Fruit fly (Drosophila melanogaster): Measurements from ENCODE around the gene CG3347.

CG3347 gene

DNA sequence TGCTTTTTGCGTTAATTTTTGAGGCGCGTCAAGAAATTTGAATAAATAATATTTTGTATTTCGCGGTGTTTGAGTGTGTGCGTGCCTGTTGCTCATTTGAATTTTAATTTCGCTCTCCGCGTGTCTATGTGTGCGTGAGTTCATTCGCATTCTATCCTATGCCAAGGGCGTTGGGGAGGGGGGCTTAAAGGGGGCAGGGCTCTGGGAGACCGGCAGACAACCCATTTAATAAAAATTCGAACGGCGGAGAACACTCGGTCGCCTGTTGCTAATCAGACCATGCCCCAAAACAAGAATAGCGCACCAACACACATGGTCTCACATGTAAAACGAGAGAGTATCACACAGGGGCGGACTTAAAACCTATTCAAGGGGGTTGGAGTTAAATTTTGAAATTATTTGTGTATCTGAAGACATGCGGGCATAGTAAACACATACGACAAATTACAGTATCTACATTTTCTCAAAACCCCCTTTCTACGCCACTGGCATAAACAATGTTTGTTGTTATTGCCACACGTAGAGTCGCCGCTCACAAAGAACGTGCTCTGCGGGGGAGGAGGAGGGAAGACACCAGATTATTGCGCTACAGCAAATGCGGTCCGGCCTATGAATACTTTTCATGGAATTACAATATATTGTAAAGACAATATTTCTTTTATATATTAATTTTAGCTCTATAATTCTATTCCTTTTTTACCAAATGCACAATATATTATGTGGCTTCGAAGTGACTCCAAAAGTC is 32.7 kb downstream of the CG3347 start:
- TF ChIP-seq ovo (GFP tag; optimal IDR thresholded peaks at IDR 0.05) (peak; percentile 99), CG1620 (GFP tag; optimal IDR thresholded peaks at IDR 0.05) (peak; percentile 99), pad (GFP tag; optimal IDR thresholded peaks at IDR 0.05) (peak; percentile 96), Mnt (GFP tag; optimal IDR thresholded peaks at IDR 0.05) (peak; percentile 99), Hr96 (GFP tag; optimal IDR thresholded peaks at IDR 0.05) (peak; percentile 100), CG5204 (GFP tag; optimal IDR thresholded peaks at IDR 0.05) (peak; percentile 100), CG33017 (tag; optimal IDR thresholded peaks at IDR 0.05) (peak; percentile 99), tj (GFP tag; optimal IDR thresholded peaks at IDR 0.05) (peak; percentile 95), CG14711 (tag; optimal IDR thresholded peaks at IDR 0.05) (peak; percentile 97), Clk (GFP tag; optimal IDR thresholded peaks at IDR 0.05) (peak; percentile 99), Crg-1 (GFP tag; optimal IDR thresholded peaks at IDR 0.05) (peak; percentile 99), cnc (optimal IDR thresholded peaks at IDR 0.05) (no peak), CG12768 (GFP tag; optimal IDR thresholded peaks at IDR 0.05) (peak; percentile 99), CG7045 (GFP tag; optimal IDR thresholded peaks at IDR 0.05) (peak; percentile 100), toe (GFP tag; optimal IDR thresholded peaks at IDR 0.05) (peak; percentile 100), CG11617 (GFP tag; optimal IDR thresholded peaks at IDR 0.05) (peak; percentile 99), cic (GFP tag; optimal IDR thresholded peaks at IDR 0.05) (peak; percentile 93), CG7101 (tag; optimal IDR thresholded peaks at IDR 0.05) (peak; percentile 99), kay (GFP tag; ENCODE audit: borderline replicate concordance) (peak; percentile 99), bab1 (GFP tag; optimal IDR thresholded peaks at IDR 0.05) (peak; percentile 99)

DNA sequence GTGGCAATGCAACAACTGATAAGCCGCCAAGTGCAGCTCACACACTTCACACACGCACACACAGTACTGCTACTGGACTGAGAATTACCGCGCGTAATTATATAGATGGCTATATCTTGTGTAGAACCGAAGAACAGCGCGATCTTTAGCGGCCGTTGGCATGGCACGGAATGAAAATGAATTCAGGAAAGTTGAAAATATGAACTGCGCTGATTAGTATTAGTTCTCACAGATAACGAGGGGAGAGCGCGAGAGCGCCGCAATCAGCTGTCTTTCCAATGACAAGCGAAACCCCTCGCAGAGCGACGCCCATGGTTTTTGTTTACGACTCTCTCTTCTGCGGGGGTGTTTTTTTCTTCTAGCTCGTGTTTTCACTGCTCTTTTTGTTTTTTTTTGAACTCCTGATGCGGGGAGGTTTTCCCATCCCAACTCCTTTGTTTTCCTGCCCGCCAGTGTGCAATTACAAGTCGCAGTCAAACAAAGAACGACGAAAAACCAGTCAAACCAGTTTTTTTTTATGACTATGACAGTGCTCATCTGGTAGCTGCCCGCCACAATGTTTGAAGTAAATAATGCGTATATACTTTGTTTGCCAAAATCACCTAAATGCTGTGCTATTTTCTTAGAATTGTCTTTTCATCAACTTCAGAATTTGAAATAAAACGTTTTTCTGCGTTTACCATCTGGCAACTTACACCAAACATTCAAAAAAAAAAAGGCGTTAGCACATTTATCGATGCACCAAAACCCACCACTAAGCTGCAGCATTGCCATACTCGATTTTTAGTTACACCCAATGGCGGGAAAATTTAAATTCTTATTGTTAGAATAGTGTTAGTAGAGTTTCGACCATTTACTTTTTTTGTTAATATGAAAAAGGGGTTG is 34.0 kb downstream of the CG3347 start, which contains the start of gene CG9663:
CG9663 (minus strand) TSS at position 173 of the 885 bp plus-strand sequence.
- TF ChIP-seq ovo (GFP tag; optimal IDR thresholded peaks at IDR 0.05) (peak; percentile 6), CG1620 (GFP tag; optimal IDR thresholded peaks at IDR 0.05) (no peak), bab1 (GFP tag; optimal IDR thresholded peaks at IDR 0.05) (peak; percentile 20), cic (GFP tag; optimal IDR thresholded peaks at IDR 0.05) (peak; percentile 94), CG7101 (tag; optimal IDR thresholded peaks at IDR 0.05) (peak; percentile 17), Mnt (GFP tag; optimal IDR thresholded peaks at IDR 0.05) (peak; percentile 78), CG33017 (tag; optimal IDR thresholded peaks at IDR 0.05) (peak; percentile 46), CG11617 (GFP tag; optimal IDR thresholded peaks at IDR 0.05) (no peak), CG12768 (GFP tag; optimal IDR thresholded peaks at IDR 0.05) (peak; percentile 66), cnc (optimal IDR thresholded peaks at IDR 0.05) (peak in 1 of 2 experiments; percentile 14), CG14711 (tag; optimal IDR thresholded peaks at IDR 0.05) (peak; percentile 5)

dm6 chr2L:3303893-3304292 is 34.7 kb downstream of the CG3347 start, which contains the start of gene CG3277:
CG3277 (plus strand) TSS chr2L:3304100.
- TF ChIP-seq Mnt (GFP tag; optimal IDR thresholded peaks at IDR 0.05) (no peak), bab1 (GFP tag; optimal IDR thresholded peaks at IDR 0.05) (no peak), CG12768 (GFP tag; optimal IDR thresholded peaks at IDR 0.05) (peak; percentile 12), cic (GFP tag; optimal IDR thresholded peaks at IDR 0.05) (peak; percentile 30), pad (GFP tag; optimal IDR thresholded peaks at IDR 0.05) (no peak), CG7101 (tag; optimal IDR thresholded peaks at IDR 0.05) (no peak), ovo (GFP tag; optimal IDR thresholded peaks at IDR 0.05) (no peak)

DNA sequence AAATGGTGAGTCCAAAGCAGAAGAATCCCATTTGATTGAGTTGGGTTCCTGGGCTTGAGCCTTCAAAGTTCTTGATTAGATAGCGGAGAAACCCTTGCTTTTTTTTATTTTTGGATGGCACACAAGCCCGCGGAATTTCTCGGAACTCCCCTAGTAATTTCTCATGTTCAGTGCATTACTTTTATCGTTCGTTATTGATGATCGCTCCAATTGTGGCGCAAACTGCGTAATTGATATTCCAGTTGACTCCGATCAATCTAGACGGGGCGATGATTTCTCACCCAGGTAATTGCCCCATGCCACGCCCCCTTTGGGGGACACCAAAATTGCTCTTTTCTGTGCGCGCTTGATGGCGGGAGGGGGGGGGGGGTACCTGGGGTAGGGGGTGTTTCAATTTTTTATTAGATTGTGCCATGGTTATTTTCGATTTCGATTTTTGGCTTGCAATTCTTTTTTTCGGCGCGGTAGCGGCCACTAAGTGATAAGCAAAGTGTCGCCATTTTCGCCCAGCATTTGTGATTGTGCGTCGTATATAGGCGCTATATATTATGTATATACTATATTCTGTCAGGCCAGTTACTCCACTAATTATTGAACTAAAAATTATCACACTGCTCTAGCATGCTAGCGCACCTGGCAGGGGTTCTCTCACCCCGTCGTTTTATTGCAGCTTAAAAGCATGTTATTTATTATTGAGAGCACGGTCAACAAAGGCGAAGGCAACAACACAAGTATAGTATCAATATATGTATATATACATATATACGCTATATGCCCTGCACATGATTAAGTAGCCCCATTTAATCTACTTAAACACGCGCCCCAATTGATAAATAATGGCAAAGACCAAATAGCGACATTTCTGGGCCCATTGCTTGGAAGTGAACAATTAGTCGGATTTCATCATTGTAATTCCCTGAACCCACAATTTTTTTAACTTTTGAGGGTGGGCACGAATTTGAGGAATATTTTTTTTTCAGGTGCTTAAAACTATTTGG is 35.9 kb downstream of the CG3347 start:
- peak; percentile 75 for TF ChIP-seq kay (GFP tag; ENCODE audit: borderline replicate concordance)
- no peak for TF ChIP-seq cnc (optimal IDR thresholded peaks at IDR 0.05)
- TF ChIP-seq CG11617 (GFP tag; optimal IDR thresholded peaks at IDR 0.05): no peak
- no peak for TF ChIP-seq cic (GFP tag; optimal IDR thresholded peaks at IDR 0.05)
- peak; percentile 44 for TF ChIP-seq CG7101 (tag; optimal IDR thresholded peaks at IDR 0.05)
- TF ChIP-seq ovo (GFP tag; optimal IDR thresholded peaks at IDR 0.05): no peak
- peak; percentile 7 for TF ChIP-seq Crg-1 (GFP tag; optimal IDR thresholded peaks at IDR 0.05)
- TF ChIP-seq toe (GFP tag; optimal IDR thresholded peaks at IDR 0.05): no peak
- TF ChIP-seq tj (GFP tag; optimal IDR thresholded peaks at IDR 0.05): no peak
- no peak for TF ChIP-seq CG7045 (GFP tag; optimal IDR thresholded peaks at IDR 0.05)
- no peak for TF ChIP-seq Hr96 (GFP tag; optimal IDR thresholded peaks at IDR 0.05)
- peak; percentile 23 for TF ChIP-seq Mnt (GFP tag; optimal IDR thresholded peaks at IDR 0.05)
- no peak for TF ChIP-seq CG14711 (tag; optimal IDR thresholded peaks at IDR 0.05)
- no peak for TF ChIP-seq Clk (GFP tag; optimal IDR thresholded peaks at IDR 0.05)
- TF ChIP-seq CG33017 (tag; optimal IDR thresholded peaks at IDR 0.05): no peak
- no peak for TF ChIP-seq CG1620 (GFP tag; optimal IDR thresholded peaks at IDR 0.05)
- TF ChIP-seq pad (GFP tag; optimal IDR thresholded peaks at IDR 0.05): no peak
- TF ChIP-seq bab1 (GFP tag; optimal IDR thresholded peaks at IDR 0.05): no peak
- no peak for TF ChIP-seq CG12768 (GFP tag; optimal IDR thresholded peaks at IDR 0.05)
- no peak for TF ChIP-seq CG5204 (GFP tag; optimal IDR thresholded peaks at IDR 0.05)

All from whole organism, adult.